Worm (Caenorhabditis elegans): ENCODE measurements around the gene srd-49.

- TF ChIP-seq ztf-29 (GFP tag; IDR thresholded peaks at IDR 0.05) (no peak), ref-1 (GFP tag; conservative IDR thresholded peaks at IDR 0.05) (no peak), flt-1 (GFP tag; IDR thresholded peaks at IDR 0.05) (no peak), tab-1 (GFP tag; IDR thresholded peaks at IDR 0.05) (no peak), T22C8.4 (GFP tag; IDR thresholded peaks at IDR 0.05) (no peak)
Measured at ce11 chrV:10086141-10086540, 8.3 kb upstream of the srd-49 start.
